Worm (Caenorhabditis elegans): Measurements from ENCODE around the gene F56C3.10.

F56C3.10 gene

DNA sequence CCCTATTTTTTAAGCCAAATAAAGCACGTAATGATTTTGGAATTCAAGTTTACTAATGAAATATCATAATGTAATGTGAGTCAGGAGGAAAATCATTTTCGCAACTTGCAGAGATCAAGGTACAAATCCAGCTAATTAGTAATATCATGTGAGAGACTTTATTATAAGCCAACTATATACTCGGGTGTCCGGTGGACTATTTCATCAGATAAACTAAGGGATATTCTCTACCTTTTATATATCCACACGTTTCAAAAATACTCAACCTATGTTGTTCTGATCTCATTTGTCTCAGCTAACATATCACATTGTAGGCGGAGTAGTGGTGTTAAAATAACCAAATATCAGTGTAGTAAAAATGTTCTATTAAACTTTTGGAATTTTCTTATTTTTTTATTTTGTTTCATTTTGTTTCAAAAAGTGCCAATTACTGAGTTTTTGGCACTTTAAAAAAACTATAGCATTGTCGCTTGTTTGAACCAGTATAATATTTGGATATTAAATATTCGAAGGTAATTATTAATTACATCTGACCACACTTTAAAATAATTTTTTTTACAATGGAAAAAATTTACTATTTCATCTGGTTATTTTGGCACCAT, 8.0 kb upstream of the F56C3.10 start:
- no peak for TF ChIP-seq unc-62 (GFP tag; optimal IDR thresholded peaks at IDR 0.05)

DNA sequence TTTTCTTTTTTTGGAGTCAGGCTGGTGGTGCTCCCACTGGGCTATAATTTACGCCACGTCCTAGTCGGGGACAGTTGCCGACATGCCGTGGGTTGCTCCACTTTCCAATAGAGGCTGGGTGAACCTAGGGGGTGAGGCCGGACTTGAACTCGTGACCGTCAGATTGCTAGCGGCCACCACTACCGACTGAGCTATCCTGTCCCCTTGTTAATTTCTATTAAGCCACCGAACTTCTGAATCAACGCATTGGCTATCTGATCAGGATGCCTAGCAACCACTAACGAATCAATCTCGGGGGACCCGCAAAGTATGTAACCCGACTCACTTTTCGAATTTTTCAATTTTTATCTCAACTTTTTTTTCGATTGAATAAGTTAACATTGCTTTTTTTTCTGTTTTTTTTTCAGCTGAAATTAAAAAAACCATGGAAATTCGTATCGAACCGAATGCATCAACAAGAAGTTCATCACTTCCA, 5.5 kb upstream of the F56C3.10 start, which contains the start of gene F56C3.1:
F56C3.1 (plus strand) TSS at position 425 of the 475 bp plus-strand sequence.
- no peak for TF ChIP-seq unc-62 (GFP tag; optimal IDR thresholded peaks at IDR 0.05)

DNA sequence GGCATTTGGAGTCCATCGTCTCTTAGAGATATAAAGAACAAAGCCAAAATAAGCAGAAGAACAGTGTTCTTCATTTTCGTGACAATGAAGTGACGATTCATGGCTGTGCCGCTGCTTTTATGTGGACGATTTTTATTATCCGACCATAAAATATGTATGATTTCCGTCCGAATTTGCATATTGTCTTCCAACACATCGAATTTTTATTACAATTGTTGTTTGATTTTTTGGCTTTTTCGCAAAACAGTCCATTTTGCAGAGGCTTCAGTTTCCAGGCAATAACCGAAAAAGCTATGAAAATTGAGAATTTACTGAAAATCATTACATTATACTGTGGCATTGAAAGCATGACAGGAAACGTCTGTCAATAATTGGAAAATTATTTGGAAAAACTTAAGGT, 3.1 kb upstream of the F56C3.10 start, which contains the start of gene F56C3.8:
F56C3.8 (minus strand) TSS at position 101 of the 400 bp plus-strand sequence.
- no peak for TF ChIP-seq unc-62 (GFP tag; optimal IDR thresholded peaks at IDR 0.05)

DNA sequence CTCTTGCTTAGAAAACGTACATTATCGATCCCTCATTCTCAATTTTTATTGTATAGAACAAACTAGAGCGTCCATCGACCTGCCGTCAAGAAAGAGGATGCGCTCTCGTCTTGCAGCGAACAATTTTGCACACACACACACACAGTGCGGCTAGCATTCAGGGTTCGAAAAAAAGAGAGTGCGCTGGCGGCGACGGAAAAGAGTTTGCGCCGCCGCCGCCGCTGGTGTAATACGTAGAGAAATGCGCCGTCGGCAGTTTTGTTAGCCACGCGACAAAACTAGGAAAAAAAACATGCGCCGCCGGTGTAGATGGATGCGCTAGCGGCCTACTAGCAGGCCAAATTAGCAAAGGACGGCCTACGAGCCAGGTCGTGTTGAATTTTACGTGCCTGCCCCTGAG, 2.1 kb upstream of the F56C3.10 start:
- TF ChIP-seq unc-62 (GFP tag; optimal IDR thresholded peaks at IDR 0.05) = no peak

DNA sequence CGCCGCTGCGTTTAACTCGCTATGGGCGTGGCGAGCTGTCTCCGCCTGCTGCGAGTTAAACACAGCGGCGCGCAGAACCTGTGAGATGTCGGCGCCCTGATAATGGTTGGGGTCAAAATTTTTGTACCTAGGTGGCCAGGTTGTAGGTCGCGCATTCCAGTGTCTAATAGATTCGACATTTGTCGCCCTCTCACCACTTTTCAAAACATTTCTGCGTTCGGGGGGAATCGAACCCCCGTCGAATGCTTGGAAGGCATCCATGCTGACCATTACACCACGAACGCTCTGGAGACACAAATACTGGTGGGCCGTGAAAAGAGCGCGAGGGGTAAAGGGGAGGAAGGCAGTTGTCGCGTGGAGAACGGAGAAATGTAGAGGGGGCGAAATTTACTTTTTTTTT, 2.1 kb downstream of the F56C3.10 start:
- TF ChIP-seq unc-62 (GFP tag; optimal IDR thresholded peaks at IDR 0.05) = no peak

DNA sequence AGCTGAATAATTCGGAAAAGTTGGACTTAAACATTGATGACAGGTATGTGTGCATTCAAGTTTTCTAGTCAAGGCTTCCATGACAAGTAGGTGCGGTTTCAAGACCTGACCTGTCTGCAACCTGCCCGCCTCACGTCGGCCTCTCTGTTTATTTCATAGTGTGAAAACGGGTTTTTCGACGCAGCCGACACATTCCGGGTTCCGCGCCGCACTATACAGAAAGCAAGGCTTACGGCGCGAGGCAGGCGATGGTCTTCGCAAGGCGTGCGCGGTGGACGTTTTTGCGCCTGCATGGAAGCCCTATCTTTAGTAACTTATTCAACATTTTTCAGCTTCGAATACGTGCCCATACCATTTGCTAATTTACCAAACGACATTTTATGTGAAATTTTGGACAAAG, 9.0 kb downstream of the F56C3.10 start:
- TF ChIP-seq unc-62 (GFP tag; optimal IDR thresholded peaks at IDR 0.05) = no peak

DNA sequence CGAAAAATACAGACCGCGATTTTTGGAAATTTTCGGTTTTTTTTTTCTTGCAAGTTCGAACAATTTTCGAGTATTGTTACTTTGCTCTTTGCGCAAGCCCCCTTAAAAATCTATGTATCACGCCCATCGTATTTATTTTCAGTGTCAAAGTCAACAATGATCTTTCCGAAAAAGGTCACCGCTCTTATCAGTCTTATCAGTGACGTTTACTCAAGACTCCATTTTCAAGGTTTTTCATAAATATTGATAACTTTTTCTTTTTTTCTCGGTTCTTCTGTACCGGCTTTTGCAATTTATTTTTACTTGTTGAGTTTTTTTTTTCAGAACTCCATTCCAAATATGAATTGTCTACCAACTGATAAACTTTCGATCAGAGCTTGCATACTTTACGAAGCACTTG, 9.8 kb downstream of the F56C3.10 start, which contains the start of gene fbxa-190:
fbxa-190 (plus strand) TSS at position 325 of the 400 bp plus-strand sequence.
- no peak for TF ChIP-seq unc-62 (GFP tag; optimal IDR thresholded peaks at IDR 0.05)

DNA sequence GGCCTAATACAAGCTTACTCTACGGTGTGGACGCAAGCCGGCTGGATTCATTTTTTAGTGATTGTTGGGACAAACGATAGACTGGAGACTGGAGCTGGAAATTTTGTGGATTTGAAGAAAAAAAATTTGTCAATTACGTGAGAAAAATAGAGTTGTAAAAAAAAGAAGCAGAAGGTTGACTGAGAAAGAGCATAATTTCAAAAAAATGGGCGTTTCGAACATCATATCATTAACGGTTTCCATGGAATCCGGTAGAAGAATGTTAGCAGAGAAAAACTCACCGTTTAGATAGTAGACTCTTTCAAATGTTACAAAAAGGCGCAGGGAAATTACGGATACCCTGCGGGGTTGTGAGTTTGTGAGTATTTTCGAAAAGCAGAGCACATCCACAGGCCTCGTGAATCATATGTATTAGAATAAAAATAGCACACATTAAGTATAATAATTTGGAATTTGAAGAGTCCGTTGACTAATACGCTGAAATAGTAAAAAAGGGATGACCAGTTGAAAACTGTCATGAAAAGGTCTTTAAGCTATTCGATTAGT, 10.7 kb downstream of the F56C3.10 start, which contains the start of gene F56C3.7:
F56C3.7 (minus strand) TSS at position 51 of the 546 bp plus-strand sequence.
- no peak for TF ChIP-seq unc-62 (GFP tag; optimal IDR thresholded peaks at IDR 0.05)

DNA sequence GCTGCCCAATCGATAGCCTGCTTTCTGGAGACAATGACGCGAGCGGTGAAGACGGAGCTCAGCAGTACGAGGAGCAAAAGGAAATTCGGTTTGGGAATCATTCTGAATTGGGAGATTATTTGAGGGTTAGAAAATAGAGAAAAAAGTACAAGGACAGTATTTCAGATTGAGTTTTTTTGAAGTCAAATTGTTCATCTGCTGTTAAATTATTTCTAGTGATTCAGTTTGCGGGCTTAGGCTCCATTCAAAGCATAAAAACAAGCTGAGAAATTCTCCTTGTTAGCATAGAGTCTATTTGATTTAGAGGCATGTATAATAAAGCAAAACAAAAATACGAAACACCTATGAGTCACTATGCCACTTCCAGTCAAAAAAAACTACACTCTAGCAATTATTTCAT, 14.0 kb downstream of the F56C3.10 start, which contains the start of gene dgn-2:
dgn-2 (minus strand) TSS at position 101 of the 400 bp plus-strand sequence.
- TF ChIP-seq unc-62 (GFP tag; optimal IDR thresholded peaks at IDR 0.05) = no peak

DNA sequence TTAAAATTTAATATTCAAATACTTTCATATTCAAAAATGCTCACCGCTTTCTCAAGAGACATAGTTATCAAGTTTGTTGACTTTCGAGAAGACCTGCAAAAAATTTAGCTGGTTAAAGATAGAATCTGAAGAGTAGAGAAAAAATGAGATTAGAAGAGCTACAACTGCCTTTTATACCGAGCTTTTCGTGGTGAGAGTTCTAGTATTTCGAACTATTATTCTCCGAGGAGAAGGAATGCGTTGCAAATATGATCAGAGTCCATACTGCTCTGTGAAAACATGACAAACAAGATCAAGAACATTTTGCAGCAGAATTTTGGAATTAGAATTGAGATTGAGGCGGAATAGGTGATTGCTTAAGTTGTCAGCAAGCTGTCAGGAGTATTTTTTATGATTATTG, 20.8 kb downstream of the F56C3.10 start, which contains the start of gene F56C3.4:
F56C3.4 (minus strand) TSS at position 101 of the 400 bp plus-strand sequence.
- no peak for TF ChIP-seq unc-62 (GFP tag; optimal IDR thresholded peaks at IDR 0.05)

DNA sequence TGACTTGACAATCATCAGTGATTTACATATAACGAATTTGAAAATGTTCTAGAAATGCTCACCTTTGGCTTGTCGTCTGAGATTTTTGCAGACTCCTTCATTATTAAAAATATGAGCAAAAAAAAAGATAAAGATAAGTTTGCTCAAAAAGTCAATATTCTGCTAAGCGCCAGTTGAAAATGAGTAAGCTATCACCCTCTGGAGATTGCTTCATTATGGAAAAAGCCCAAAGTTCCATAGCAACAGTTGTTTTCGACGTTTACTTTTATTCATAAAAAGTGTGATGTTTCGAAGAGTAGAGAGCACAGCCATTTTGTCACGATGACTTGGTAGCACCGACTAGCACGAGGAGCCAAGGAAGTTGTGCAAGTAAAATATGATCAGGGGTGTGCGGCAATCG, 23.2 kb downstream of the F56C3.10 start, which contains the start of gene F56C3.3:
F56C3.3 (minus strand) TSS at position 101 of the 400 bp plus-strand sequence.
- no peak for TF ChIP-seq unc-62 (GFP tag; optimal IDR thresholded peaks at IDR 0.05)

DNA sequence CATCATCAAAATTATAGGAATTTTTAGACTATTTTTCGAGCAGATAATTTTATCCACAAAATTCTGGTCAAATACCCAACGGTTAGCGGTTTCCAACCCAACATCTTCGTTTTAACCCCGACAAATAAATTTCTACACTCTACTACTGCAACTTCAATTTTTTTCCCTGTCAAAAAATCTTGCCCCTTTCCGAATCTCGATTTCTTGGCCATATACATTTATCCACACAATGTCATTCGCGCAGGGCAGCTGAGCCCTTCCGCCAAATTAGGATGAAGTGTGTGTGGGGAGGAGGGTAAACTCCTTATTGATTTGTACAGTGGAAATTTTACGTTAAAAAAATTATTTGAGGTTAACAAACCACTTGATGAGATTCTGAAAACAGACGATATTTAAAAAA, 36.6 kb downstream of the F56C3.10 start:
- TF ChIP-seq unc-62 (GFP tag; optimal IDR thresholded peaks at IDR 0.05) = no peak

DNA sequence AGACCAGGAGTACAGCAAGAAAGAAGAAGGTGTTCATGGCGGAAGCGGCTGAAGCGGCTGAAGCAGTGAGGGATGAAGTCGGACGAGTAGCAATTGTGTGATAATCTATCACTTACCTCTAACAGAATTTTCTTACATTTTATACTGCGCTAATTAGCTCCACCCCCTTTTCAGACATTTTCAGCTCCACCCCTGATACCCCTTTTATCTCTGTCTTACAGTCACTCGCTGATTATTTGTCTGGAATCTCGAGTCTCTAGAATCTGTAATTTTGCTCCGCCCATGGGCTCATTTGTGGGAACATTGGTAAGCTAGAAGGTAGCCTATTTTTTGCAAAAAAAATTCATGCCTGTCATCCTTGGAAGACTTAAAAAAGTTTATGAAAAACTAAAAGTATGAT, 37.1 kb downstream of the F56C3.10 start, which contains the start of gene ins-39:
ins-39 (minus strand) TSS at position 101 of the 400 bp plus-strand sequence.
- no peak for TF ChIP-seq unc-62 (GFP tag; optimal IDR thresholded peaks at IDR 0.05)

DNA sequence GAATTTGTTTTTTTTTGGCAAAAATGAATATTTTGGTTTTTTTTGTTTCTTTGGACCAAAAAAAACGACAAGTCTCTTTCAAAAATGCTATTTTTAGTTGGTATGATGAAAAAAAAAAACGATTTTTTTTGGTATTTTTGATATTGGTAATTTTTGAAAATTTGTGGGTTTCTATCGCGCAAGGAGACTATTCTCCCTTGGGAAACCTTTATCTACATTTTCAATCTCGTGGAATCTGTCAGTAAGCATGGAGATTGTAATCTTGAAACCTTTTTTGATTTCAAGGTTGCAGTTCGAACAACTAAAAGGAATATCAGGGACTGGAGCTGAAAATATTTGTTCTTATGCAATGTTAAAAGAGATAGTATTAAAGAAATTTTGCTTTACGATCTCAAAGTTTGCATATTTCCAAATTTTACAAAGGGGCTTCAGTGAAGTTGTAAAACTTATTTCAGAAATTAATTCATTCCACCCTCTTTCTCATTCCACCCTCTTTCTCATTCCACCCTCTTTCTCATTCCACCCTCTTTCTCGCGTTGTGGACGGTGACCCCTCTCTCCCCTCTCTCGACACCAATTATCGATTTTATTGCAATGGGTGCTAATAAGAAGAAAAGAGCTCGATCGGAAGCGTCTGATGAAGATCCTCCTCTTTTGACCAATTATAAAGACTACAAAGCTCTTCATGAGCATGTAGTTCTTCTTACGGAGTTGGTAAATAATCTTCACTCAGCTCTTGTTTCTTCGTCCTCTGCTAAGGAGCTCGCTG, 42.4 kb downstream of the F56C3.10 start:
- no peak for TF ChIP-seq unc-62 (GFP tag; optimal IDR thresholded peaks at IDR 0.05)

DNA sequence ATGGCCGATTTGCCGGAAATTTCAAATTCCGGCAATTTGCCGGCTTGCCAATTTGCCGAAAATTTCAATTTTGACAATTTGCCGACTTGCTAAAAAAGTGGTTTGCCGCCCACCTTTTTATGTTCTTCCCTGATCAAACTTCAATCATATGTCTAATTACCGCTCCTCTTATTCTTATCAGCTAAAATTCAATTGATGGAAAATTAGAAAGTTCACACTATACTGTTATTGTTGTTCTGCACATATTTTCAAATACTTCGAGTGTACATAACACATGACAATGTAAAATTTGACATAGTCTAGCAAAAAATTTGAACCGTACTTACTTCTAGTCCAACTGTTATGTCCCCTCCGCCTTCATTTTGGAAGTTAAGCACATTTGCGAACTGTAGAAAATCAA, 43.6 kb downstream of the F56C3.10 start:
- no peak for TF ChIP-seq unc-62 (GFP tag; optimal IDR thresholded peaks at IDR 0.05)

DNA sequence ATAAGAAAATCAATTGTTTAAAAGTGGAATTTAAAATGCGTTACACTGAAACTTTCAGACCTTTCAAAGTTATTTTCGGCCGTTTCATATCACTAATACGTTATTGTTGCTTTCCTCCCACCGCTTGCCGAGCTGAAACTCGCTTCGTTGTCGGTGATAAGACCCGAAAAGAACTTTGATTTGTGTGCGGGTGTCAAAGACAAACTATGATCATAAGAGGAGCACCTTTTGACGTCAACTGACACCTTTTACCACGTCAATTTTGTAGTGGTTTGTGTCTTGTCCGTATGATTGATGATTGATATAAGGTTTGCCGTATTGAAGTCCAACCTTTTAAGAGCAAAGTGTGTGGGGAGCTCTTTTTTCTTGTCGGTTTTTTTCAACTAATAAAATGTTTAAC, 44.5 kb downstream of the F56C3.10 start, which contains the start of gene ttr-37:
ttr-37 (minus strand) TSS at position 167 of the 400 bp plus-strand sequence.
- no peak for TF ChIP-seq unc-62 (GFP tag; optimal IDR thresholded peaks at IDR 0.05)
